Fruit fly (Drosophila melanogaster) whole organism: ENCODE data around the gene ng1.
"Not testable (repeated sequence)": the region's sequence is repeated elsewhere in the genome, so short reads cannot be mapped to it uniquely, and the experiment has no call there.

Source experiments
- CG8478 ChIP-seq: fragments of >200 bp; optimal IDR thresholded peaks from 2 replicates; lab custom pipeline; 2018; ENCODE audit warnings: inconsistent platforms
- Dll ChIP-seq: fragments of >200 bp; optimal IDR thresholded peaks from 2 replicates; lab custom pipeline; 2017
- EcR ChIP-seq, 2 experiments: fragments of >200 bp; optimal IDR thresholded peaks; 2 replicates each; lab custom pipeline; 2017; ENCODE audit warnings: missing biosample characterization in 2 of 2, missing genetic modification characterization in 2 of 2, missing genetic modification reagents in 2 of 2
- pan ChIP-seq: fragments of >200 bp; optimal IDR thresholded peaks from 2 replicates; lab custom pipeline; 2017
- psq ChIP-seq: fragments of >200 bp; optimal IDR thresholded peaks from 2 replicates; lab custom pipeline; 2017
- usp ChIP-seq: fragments of >200 bp; optimal IDR thresholded peaks from 2 replicates; lab custom pipeline; 2017; ENCODE audit warnings: missing biosample characterization, missing genetic modification characterization, mixed read lengths

The ng1 gene

dm6 chrX:3241984-3242462 lies at the start of gene ng1, which contains the start of gene ng3:
Gene ng1, plus strand, starts transcription at chrX:3242412.
Gene ng3, minus strand, starts transcription at chrX:3242084.
- TF ChIP-seq Dll (lab: Kevin White, UChicago), result no peak

DNA sequence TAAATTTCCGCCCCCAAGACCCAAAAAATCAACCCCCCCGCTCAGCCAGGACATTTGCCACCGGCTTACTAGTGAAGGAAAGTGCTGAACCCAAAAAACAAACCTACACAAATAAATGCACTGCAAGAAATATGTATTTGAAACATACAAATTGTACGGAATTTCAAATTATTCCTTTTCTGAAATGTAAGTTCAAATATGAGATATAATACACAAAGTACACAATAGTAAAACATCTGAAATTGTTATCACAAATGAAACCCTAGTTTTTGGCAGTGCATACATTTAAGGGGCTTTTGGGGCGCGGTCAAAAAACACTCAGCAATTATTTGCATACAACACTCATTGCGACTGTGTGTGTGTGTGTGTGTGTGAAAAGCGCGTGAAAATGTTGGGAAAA lies 48.4 kb upstream of the ng1 start:
- TF ChIP-seq usp (GFP tag; lab: Kevin White, UChicago), result no peak

- TF ChIP-seq pan (lab: Kevin White, UChicago) (no peak), psq (lab: Kevin White, UChicago) (no peak), CG8478 (lab: Kevin White, UChicago) (no peak), EcR (GFP tag; optimal IDR thresholded peaks at IDR 0.05; lab: Kevin White, UChicago) (no peak), Dll (lab: Kevin White, UChicago) (no peak), usp (GFP tag; lab: Kevin White, UChicago) (no peak)
Observed at dm6 chrX:3205887-3206794, 36.1 kb upstream of the ng1 start.

dm6 chrX:3233683-3234082 lies 8.5 kb upstream of the ng1 start:
- no peak for TF ChIP-seq CG8478 (lab: Kevin White, UChicago)
- TF ChIP-seq EcR (GFP tag; optimal IDR thresholded peaks at IDR 0.05; lab: Kevin White, UChicago), result no peak
- no peak for TF ChIP-seq usp (GFP tag; lab: Kevin White, UChicago)
- no peak for TF ChIP-seq psq (lab: Kevin White, UChicago)
- no peak for TF ChIP-seq pan (lab: Kevin White, UChicago)
- no peak for TF ChIP-seq Dll (lab: Kevin White, UChicago)

- TF ChIP-seq EcR (GFP tag; optimal IDR thresholded peaks at IDR 0.05; lab: Kevin White, UChicago) (no peak), pan (lab: Kevin White, UChicago) (no peak), Dll (lab: Kevin White, UChicago) (no peak), usp (GFP tag; lab: Kevin White, UChicago) (no peak), psq (lab: Kevin White, UChicago) (no peak), CG8478 (lab: Kevin White, UChicago) (no peak)
Observed at dm6 chrX:3236586-3236985, 5.6 kb upstream of the ng1 start, which contains the start of gene CG14265. Gene CG14265, minus strand, starts transcription at chrX:3236686.

- not testable (repeated sequence) for TF ChIP-seq Dll (lab: Kevin White, UChicago); psq (lab: Kevin White, UChicago); usp (GFP tag; lab: Kevin White, UChicago)
Observed at dm6 chrX:3240471-3240870, 1.7 kb upstream of the ng1 start, which contains the start of gene ng2. Gene ng2, minus strand, starts transcription at chrX:3240571.

DNA sequence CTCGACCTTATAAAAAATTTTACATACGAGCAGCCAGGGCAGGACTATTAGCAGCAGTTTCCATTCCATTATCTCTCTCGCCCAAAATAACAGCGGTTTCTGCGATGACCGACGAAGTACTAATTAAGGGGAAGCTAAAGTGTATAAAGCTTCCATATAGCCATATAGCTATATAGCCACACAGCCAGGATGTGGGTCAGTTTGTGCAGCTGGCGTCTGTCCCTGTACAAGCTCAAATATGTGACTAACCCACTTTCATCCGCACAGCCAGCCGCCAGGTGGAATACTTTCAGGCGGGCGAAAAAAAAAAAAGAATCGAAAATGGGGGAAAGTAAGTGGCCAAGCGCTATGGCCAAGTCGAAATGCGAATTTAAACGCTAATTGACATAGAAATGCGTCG lies 1.9 kb downstream of the ng1 start, which contains the start of gene ng4:
TSS of gene ng4 (minus strand) at position 101 of the 400 bp plus-strand sequence.
- TF ChIP-seq CG8478 (lab: Kevin White, UChicago), result no peak
- TF ChIP-seq EcR (GFP tag; optimal IDR thresholded peaks at IDR 0.05; lab: Kevin White, UChicago), result no peak
- no peak for TF ChIP-seq Dll (lab: Kevin White, UChicago)
- no peak for TF ChIP-seq pan (lab: Kevin White, UChicago)
- no peak for TF ChIP-seq usp (GFP tag; lab: Kevin White, UChicago)
- no peak for TF ChIP-seq psq (lab: Kevin White, UChicago)

dm6 chrX:3249189-3249588 lies 7.0 kb downstream of the ng1 start, which contains the start of gene Pig1:
Gene Pig1, minus strand, starts transcription at chrX:3249289.
- no peak for TF ChIP-seq usp (GFP tag; lab: Kevin White, UChicago)

DNA sequence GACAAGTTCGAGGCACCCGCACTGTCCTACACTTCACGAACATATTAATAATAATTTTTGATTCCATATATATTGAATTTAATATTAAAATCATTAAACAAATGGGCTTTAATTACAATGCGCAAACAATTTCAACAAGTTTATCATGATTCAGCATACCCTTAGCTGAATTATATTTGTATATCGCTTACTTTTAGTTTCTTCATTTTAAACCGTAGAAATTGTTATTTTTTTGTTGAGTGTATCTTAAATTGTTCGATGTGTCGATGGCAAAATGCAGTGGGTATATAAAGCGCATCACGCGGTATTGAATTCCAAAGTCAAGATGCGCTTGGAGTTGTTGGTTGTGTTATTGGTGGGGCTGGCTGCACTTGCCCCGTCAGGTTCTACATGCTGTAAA lies 7.6 kb downstream of the ng1 start, which contains the start of gene Sgs4:
TSS of gene Sgs4 (plus strand) at position 301 of the 400 bp plus-strand sequence.
- TF ChIP-seq pan (lab: Kevin White, UChicago) (no peak), psq (lab: Kevin White, UChicago) (no peak), Dll (lab: Kevin White, UChicago) (no peak), usp (GFP tag; lab: Kevin White, UChicago) (no peak), CG8478 (lab: Kevin White, UChicago) (no peak), EcR (GFP tag; optimal IDR thresholded peaks at IDR 0.05; lab: Kevin White, UChicago) (no peak)

dm6 chrX:3255569-3256309 lies 13.5 kb downstream of the ng1 start:
- no peak for TF ChIP-seq pan (lab: Kevin White, UChicago)
- no peak for TF ChIP-seq psq (lab: Kevin White, UChicago)
- no peak for TF ChIP-seq Dll (lab: Kevin White, UChicago)
- no peak for TF ChIP-seq CG8478 (lab: Kevin White, UChicago)

DNA sequence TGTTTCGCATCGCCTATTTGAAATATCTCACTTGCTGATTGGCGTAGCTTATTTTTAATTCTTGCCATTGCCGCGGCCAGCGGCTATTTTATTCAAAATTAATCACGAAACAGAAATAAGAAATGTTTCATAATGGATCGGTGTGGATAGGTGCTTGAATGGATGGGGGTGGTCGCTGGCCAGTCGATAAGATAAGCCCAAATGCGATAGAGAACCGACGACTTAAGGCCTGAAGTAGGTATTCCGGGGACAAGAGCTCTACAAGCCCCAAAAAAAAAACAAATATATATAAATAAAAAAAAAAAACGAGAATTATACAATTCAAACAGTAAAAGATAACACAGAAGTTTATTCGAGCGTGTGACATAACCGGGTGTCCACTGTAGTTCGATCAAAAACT lies 18.3 kb downstream of the ng1 start:
- TF ChIP-seq Dll (lab: Kevin White, UChicago), result no peak
- TF ChIP-seq EcR (GFP tag; optimal IDR thresholded peaks at IDR 0.05; lab: Kevin White, UChicago), result no peak
- no peak for TF ChIP-seq CG8478 (lab: Kevin White, UChicago)
- TF ChIP-seq pan (lab: Kevin White, UChicago), result no peak
- no peak for TF ChIP-seq usp (GFP tag; lab: Kevin White, UChicago)
- no peak for TF ChIP-seq psq (lab: Kevin White, UChicago)
